Worm (Caenorhabditis elegans) whole organism, L4 larva: ENCODE results near the gene sre-7.

Experiments
- Y75B8A.6 ChIP-seq: fragments of 200-800 bp; sonication (Bioruptor generic); IDR thresholded peaks from 2 replicates; pipeline ENCODE4 v1.3.6; 2022; ENCODE audit warnings: missing genetic modification reagents, missing genetic modification characterization, missing compliant biosample characterization
- dmd-6 ChIP-seq: fragments of 200-800 bp; sonication (Bioruptor generic); IDR thresholded peaks from 2 replicates; pipeline ENCODE4 v1.3.6; 2022; ENCODE audit warnings: missing genetic modification reagents, missing genetic modification characterization, missing compliant biosample characterization
- snpc-4 ChIP-seq: fragments of 150-350 bp; optimal IDR thresholded peaks from 2 replicates; lab custom pipeline; 2014; ENCODE audit warnings: missing biosample characterization, missing genetic modification characterization

ce11 chrV:14210743-14211142 lies 33.3 kb upstream of the sre-7 start, which contains the start of gene str-230:
- TF ChIP-seq snpc-4 (tag; lab: Kevin White, UChicago) (no peak), Y75B8A.6 (GFP tag; lab: Robert Waterston, UW) (no peak), dmd-6 (GFP tag; lab: Robert Waterston, UW) (no peak)
